Fruit fly (Drosophila melanogaster): ENCODE results near the gene Task7.

DNA sequence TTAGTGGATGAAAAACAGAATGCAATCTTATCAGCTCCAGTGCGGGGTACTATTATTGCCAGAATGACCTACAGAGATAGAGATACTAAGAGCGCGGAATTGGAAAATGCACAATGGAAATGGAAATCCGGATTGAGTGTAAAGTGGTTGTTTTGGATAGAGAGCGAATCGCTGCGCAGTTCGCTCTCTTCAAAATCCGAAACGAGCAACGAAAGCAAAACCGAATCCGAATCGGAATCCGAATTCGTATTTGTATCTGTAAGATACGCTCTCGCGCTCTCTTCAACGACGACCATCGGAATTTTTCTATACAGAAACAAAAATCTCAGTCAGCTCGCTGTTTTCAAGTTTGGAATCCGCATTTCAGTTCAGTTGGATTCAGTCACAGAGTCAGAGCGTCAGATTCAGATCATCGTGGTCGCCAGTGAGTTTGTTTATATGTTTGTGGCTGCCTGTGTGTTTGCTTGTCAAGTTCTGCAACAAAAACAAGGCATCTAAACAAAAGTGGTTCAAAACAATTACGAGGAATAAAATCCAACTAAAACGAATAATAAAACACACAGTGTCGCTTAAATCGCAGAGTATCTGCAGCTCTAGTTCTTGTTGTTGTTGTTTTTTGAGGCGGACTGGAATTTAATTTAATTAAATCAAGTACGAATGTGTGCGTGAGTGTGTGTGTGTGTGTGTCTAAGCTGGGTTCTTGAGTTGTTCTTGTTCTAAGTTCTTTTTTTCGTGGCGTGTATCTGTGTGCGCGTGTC is 5.7 kb upstream of the Task7 start, which contains the start of gene ps:
- TF ChIP-seq h (optimal IDR thresholded peaks at IDR 0.05) (no peak), insv (optimal IDR thresholded peaks at IDR 0.05) (no peak), Sin3A (optimal IDR thresholded peaks at IDR 0.05) (no peak), psq (optimal IDR thresholded peaks at IDR 0.05) (no peak), ttk (optimal IDR thresholded peaks at IDR 0.05) (no peak)

Measured in Kc167 (cell line).